Worm (Caenorhabditis elegans): ENCODE measurements around the gene arf-6.

ce11 chrIV:16962445-16962844 lies 15.5 kb downstream of the arf-6 start:
- no peak for TF ChIP-seq unc-62 (GFP tag; optimal IDR thresholded peaks at IDR 0.05)
- TF ChIP-seq snpc-4 (GFP tag; optimal IDR thresholded peaks at IDR 0.05), result no peak
- no peak for TF ChIP-seq snpc-4 (tag; optimal IDR thresholded peaks at IDR 0.05)
- no peak for TF ChIP-seq sdz-38 (tag; optimal IDR thresholded peaks at IDR 0.05)
- TF ChIP-seq bed-2 (GFP tag; IDR thresholded peaks at IDR 0.05), result no peak
- TF ChIP-seq lir-1 (GFP tag; conservative IDR thresholded peaks at IDR 0.05), result no peak
- TF ChIP-seq nfya-1 (tag; optimal IDR thresholded peaks at IDR 0.05; ENCODE audit: borderline replicate concordance, insufficient read depth), result no peak
- no peak for TF ChIP-seq rcor-1 (GFP tag; IDR thresholded peaks at IDR 0.05)
